Fruit fly (Drosophila melanogaster) whole organism, embryonic: ENCODE data around the gene CG5510.
A peak's percentile ranks its signal among the peaks of the same experiment; 100 is the strongest.

Source experiments
- Adf1 ChIP-seq: fragments of 200-800 bp; sonication (Bioruptor generic); IDR thresholded peaks from 2 replicates; pipeline ENCODE4 v1.3.6; 2022; ENCODE audit warnings: missing biosample characterization, missing genetic modification characterization
- Atf3 ChIP-seq: fragments of 200-800 bp; sonication (Bioruptor generic); optimal IDR thresholded peaks from 3 replicates; lab custom pipeline; 2016; ENCODE audit warnings: missing biosample characterization, missing genetic modification characterization
- BEAF-32 ChIP-seq: fragments of 200-800 bp; sonication (Bioruptor generic); optimal IDR thresholded peaks from 3 replicates; lab custom pipeline; 2017; ENCODE audit warnings: missing biosample characterization, missing genetic modification characterization, mild to moderate bottlenecking, moderate library complexity, missing genetic modification reagents
- CG11093 ChIP-seq: fragments of 200-800 bp; sonication (Bioruptor generic); IDR thresholded peaks from 3 replicates; pipeline ENCODE4 v1.3.6; 2022; ENCODE audit warnings: missing biosample characterization, missing genetic modification characterization
- CG11247 ChIP-seq: fragments of 200-800 bp; sonication (Bioruptor generic); IDR thresholded peaks from 2 replicates; pipeline ENCODE4 v1.3.6; 2022; ENCODE audit warnings: missing biosample characterization, missing genetic modification characterization
- CG11504 ChIP-seq: fragments of 200-800 bp; sonication (Bioruptor generic); optimal IDR thresholded peaks from 3 replicates; lab custom pipeline; 2019; ENCODE audit warnings: missing biosample characterization, mild to moderate bottlenecking, missing genetic modification characterization, moderate library complexity
- CG13775 ChIP-seq: fragments of 200-800 bp; sonication (Bioruptor generic); optimal IDR thresholded peaks from 3 replicates; lab custom pipeline; 2017; ENCODE audit warnings: missing biosample characterization, mild to moderate bottlenecking, missing genetic modification characterization
- CG15269 ChIP-seq: fragments of 200-800 bp; sonication (Bioruptor generic); optimal IDR thresholded peaks from 2 replicates; lab custom pipeline; 2018; ENCODE audit warnings: missing biosample characterization, mild to moderate bottlenecking, missing genetic modification characterization, moderate library complexity
- CG15514 ChIP-seq: fragments of 200-800 bp; sonication (Bioruptor generic); optimal IDR thresholded peaks from 3 replicates; lab custom pipeline; 2017; ENCODE audit warnings: missing biosample characterization, missing genetic modification characterization, mild to moderate bottlenecking, moderate library complexity, missing genetic modification reagents
- CG16779 ChIP-seq: fragments of 200-800 bp; sonication (Bioruptor generic); IDR thresholded peaks from 2 replicates; pipeline ENCODE4 v1.3.6; 2022; ENCODE audit warnings: missing biosample characterization, missing genetic modification characterization
- CG17829 ChIP-seq: fragments of 200-800 bp; optimal IDR thresholded peaks from 2 replicates; lab custom pipeline; 2019; ENCODE audit warnings: missing biosample characterization, mild to moderate bottlenecking, missing genetic modification characterization, moderate library complexity
- CG18476 ChIP-seq: fragments of 200-800 bp; sonication (Bioruptor generic); optimal IDR thresholded peaks from 2 replicates; lab custom pipeline; 2016; ENCODE audit warnings: missing biosample characterization, mild to moderate bottlenecking, missing genetic modification characterization
- CG2129 ChIP-seq: fragments of 200-800 bp; sonication (Bioruptor generic); IDR thresholded peaks from 2 replicates; pipeline ENCODE4 v1.3.6; 2022; ENCODE audit warnings: missing biosample characterization, missing genetic modification characterization; ENCODE audit not compliant: partially characterized antibody
- CG30020 ChIP-seq: fragments of 200-800 bp; optimal IDR thresholded peaks from 2 replicates; lab custom pipeline; 2019; ENCODE audit warnings: missing biosample characterization, mild to moderate bottlenecking, missing genetic modification characterization, moderate library complexity
- CG31365 ChIP-seq: fragments of 200-800 bp; sonication (Bioruptor generic); optimal IDR thresholded peaks from 2 replicates; lab custom pipeline; 2018; ENCODE audit warnings: missing biosample characterization, mild to moderate bottlenecking, missing genetic modification characterization
- CG34376 ChIP-seq: fragments of 200-800 bp; sonication (Bioruptor generic); optimal IDR thresholded peaks from 2 replicates; lab custom pipeline; 2018; ENCODE audit warnings: missing biosample characterization, mild to moderate bottlenecking, missing genetic modification characterization
- CG43689 ChIP-seq: fragments of 200-800 bp; sonication (Bioruptor generic); IDR thresholded peaks from 2 replicates; pipeline ENCODE4 v1.3.6; 2022; ENCODE audit warnings: missing biosample characterization, missing genetic modification characterization
- CG4617 ChIP-seq: fragments of 200-800 bp; sonication (Bioruptor generic); optimal IDR thresholded peaks from 3 replicates; lab custom pipeline; 2016; ENCODE audit warnings: missing biosample characterization, missing genetic modification characterization, borderline replicate concordance
- CG5953 ChIP-seq: fragments of 200-800 bp; sonication (Bioruptor generic); IDR thresholded peaks from 2 replicates; pipeline ENCODE4 v1.3.6; 2022; ENCODE audit warnings: missing biosample characterization, missing genetic modification characterization
- CG6813 ChIP-seq: fragments of 200-800 bp; sonication (Bioruptor generic); optimal IDR thresholded peaks from 2 replicates; lab custom pipeline; 2017; ENCODE audit warnings: missing biosample characterization, missing genetic modification characterization, mild to moderate bottlenecking, moderate library complexity, missing genetic modification reagents
- CG7372 ChIP-seq: fragments of 200-800 bp; sonication (Bioruptor generic); IDR thresholded peaks from 2 replicates; pipeline ENCODE4 v1.3.6; 2022; ENCODE audit warnings: missing biosample characterization, missing genetic modification characterization
- CG7987 ChIP-seq: fragments of 200-800 bp; sonication (Bioruptor generic); optimal IDR thresholded peaks from 2 replicates; lab custom pipeline; 2018; ENCODE audit warnings: missing biosample characterization, mild to moderate bottlenecking, missing genetic modification characterization, moderate library complexity
- CHES-1-like ChIP-seq: fragments of 200-800 bp; sonication (Bioruptor generic); optimal IDR thresholded peaks from 2 replicates; lab custom pipeline; 2016; ENCODE audit warnings: missing biosample characterization, missing genetic modification characterization
- Dfd ChIP-seq, 2 experiments: fragments of >200 bp; optimal IDR thresholded peaks; 2 replicates each; lab custom pipeline; 2017; ENCODE audit warnings: missing biosample characterization in 2 of 2, missing genetic modification characterization in 2 of 2
- Dp ChIP-seq: fragments of 200-800 bp; sonication (Bioruptor generic); optimal IDR thresholded peaks from 2 replicates; lab custom pipeline; 2018; ENCODE audit warnings: missing biosample characterization, mild to moderate bottlenecking, missing genetic modification characterization, moderate library complexity
- ERR ChIP-seq: fragments of 200-800 bp; sonication (Bioruptor generic); optimal IDR thresholded peaks from 2 replicates; lab custom pipeline; 2016; ENCODE audit warnings: missing biosample characterization, missing genetic modification characterization
- GATAe ChIP-seq: fragments of 200-800 bp; sonication (Bioruptor generic); conservative IDR thresholded peaks from 2 replicates; pipeline ENCODE4 v1.3.6; 2022; ENCODE audit warnings: missing biosample characterization, missing genetic modification characterization
- Gug ChIP-seq: fragments of 200-800 bp; sonication (Bioruptor generic); IDR thresholded peaks from 4 replicates; pipeline ENCODE4 v1.3.6; 2022; ENCODE audit warnings: missing biosample characterization, missing genetic modification characterization
- HmgZ ChIP-seq: fragments of 200-800 bp; sonication (Bioruptor generic); optimal IDR thresholded peaks from 2 replicates; lab custom pipeline; 2018; ENCODE audit warnings: missing biosample characterization, mild to moderate bottlenecking, missing genetic modification characterization
- Med ChIP-seq: fragments of 200-800 bp; sonication (Bioruptor generic); peaks from one replicate; lab custom pipeline; 2016; ENCODE audit warnings: missing biosample characterization, missing genetic modification characterization, mild to moderate bottlenecking, inconsistent platforms, moderate library complexity
- Ptx1 ChIP-seq: fragments of 200-800 bp; sonication (Bioruptor generic); IDR thresholded peaks from 2 replicates; pipeline ENCODE4 v1.3.6; 2022; ENCODE audit warnings: missing biosample characterization, missing genetic modification characterization
- Vsx1 ChIP-seq: fragments of 200-800 bp; sonication (Bioruptor generic); optimal IDR thresholded peaks from 2 replicates; lab custom pipeline; 2017; ENCODE audit warnings: missing biosample characterization, mild to moderate bottlenecking, missing genetic modification characterization, missing genetic modification reagents
- ara ChIP-seq: fragments of 200-800 bp; sonication (Bioruptor generic); IDR thresholded peaks from 2 replicates; pipeline ENCODE4 v1.3.6; 2022; ENCODE audit warnings: missing biosample characterization, missing genetic modification characterization
- dan ChIP-seq: fragments of 200-800 bp; sonication (Bioruptor generic); IDR thresholded peaks from 2 replicates; pipeline ENCODE4 v1.3.6; 2022; ENCODE audit warnings: missing biosample characterization, missing genetic modification characterization
- dmrt11E ChIP-seq: fragments of 200-800 bp; sonication (Bioruptor generic); optimal IDR thresholded peaks from 3 replicates; lab custom pipeline; 2018; ENCODE audit warnings: missing biosample characterization, mild to moderate bottlenecking, missing genetic modification characterization, moderate library complexity
- en ChIP-seq: fragments of 200-800 bp; sonication (Bioruptor generic); optimal IDR thresholded peaks from 2 replicates; lab custom pipeline; 2016; ENCODE audit warnings: missing biosample characterization, missing genetic modification characterization
- eyg ChIP-seq: fragments of 200-800 bp; sonication (Bioruptor generic); optimal IDR thresholded peaks from 3 replicates; lab custom pipeline; 2016; ENCODE audit warnings: missing biosample characterization, missing genetic modification characterization
- ftz-f1 ChIP-seq: fragments of 200-800 bp; sonication (Bioruptor generic); optimal IDR thresholded peaks from 2 replicates; lab custom pipeline; 2016; ENCODE audit warnings: missing biosample characterization, missing genetic modification characterization
- fu2 ChIP-seq: fragments of 200-800 bp; sonication (Bioruptor generic); optimal IDR thresholded peaks from 2 replicates; lab custom pipeline; 2016; ENCODE audit warnings: missing biosample characterization, missing genetic modification characterization
- grau ChIP-seq: fragments of 200-800 bp; optimal IDR thresholded peaks from 3 replicates; lab custom pipeline; 2019; ENCODE audit warnings: missing biosample characterization, mild to moderate bottlenecking, missing genetic modification characterization, moderate library complexity
- hkb ChIP-seq, 2 experiments: fragments of 200-800 bp in 1 of 2; fragments of >200 bp in 1 of 2; sonication (Bioruptor generic) in 1 of 2; IDR thresholded peaks in 1 of 2; optimal IDR thresholded peaks in 1 of 2; 2 replicates each; pipeline versions ENCODE4 v1.3.6 to Lab custom; 2017 to 2022; ENCODE audit warnings: missing biosample characterization in 1 of 2, missing genetic modification characterization in 1 of 2
- ken ChIP-seq: fragments of 200-800 bp; sonication (Bioruptor generic); IDR thresholded peaks from 3 replicates; pipeline ENCODE4 v1.3.6; 2022; ENCODE audit warnings: missing biosample characterization, missing genetic modification characterization
- nerfin-2 ChIP-seq: fragments of 200-800 bp; sonication (Bioruptor generic); IDR thresholded peaks from 2 replicates; pipeline ENCODE4 v1.3.6; 2022; ENCODE audit warnings: missing biosample characterization, missing genetic modification characterization; ENCODE audit not compliant: partially characterized antibody
- odd ChIP-seq: fragments of 200-800 bp; sonication (Bioruptor generic); optimal IDR thresholded peaks from 2 replicates; lab custom pipeline; 2017; ENCODE audit warnings: missing biosample characterization, mild to moderate bottlenecking, missing genetic modification characterization
- pita ChIP-seq: fragments of 200-800 bp; sonication (Bioruptor generic); optimal IDR thresholded peaks from 2 replicates; lab custom pipeline; 2017; ENCODE audit warnings: missing biosample characterization, mild to moderate bottlenecking, missing genetic modification characterization
- shn ChIP-seq: fragments of 200-800 bp; sonication (Bioruptor generic); optimal IDR thresholded peaks from 3 replicates; lab custom pipeline; 2016; ENCODE audit warnings: missing biosample characterization, missing genetic modification characterization
- sna ChIP-seq: fragments of 200-800 bp; sonication (Bioruptor generic); IDR thresholded peaks from 2 replicates; pipeline ENCODE4 v1.3.6; 2022; ENCODE audit warnings: missing biosample characterization, missing genetic modification characterization; ENCODE audit not compliant: partially characterized antibody
- tll ChIP-seq, 2 experiments: fragments of 200-800 bp in 1 of 2; fragments of >200 bp in 1 of 2; sonication (Bioruptor generic) in 1 of 2; optimal IDR thresholded peaks; 2 replicates each; lab custom pipeline; 2017 to 2019; ENCODE audit warnings: missing biosample characterization in 2 of 2, missing genetic modification characterization in 2 of 2, mild to moderate bottlenecking in 1 of 2, moderate library complexity in 1 of 2
- usp ChIP-seq: fragments of >200 bp; optimal IDR thresholded peaks from 2 replicates; lab custom pipeline; 2017; ENCODE audit warnings: missing biosample characterization, missing genetic modification characterization
- vvl ChIP-seq: fragments of 200-800 bp; sonication (Bioruptor generic); IDR thresholded peaks from 2 replicates; pipeline ENCODE4 v1.3.6; 2022; ENCODE audit warnings: missing biosample characterization, missing genetic modification characterization
- wor ChIP-seq: fragments of 200-800 bp; sonication (Bioruptor generic); IDR thresholded peaks from 2 replicates; pipeline ENCODE4 v1.3.6; 2022; ENCODE audit warnings: missing biosample characterization, missing genetic modification characterization

The CG5510 gene

dm6 chr3R:24134580-24134979, 34.8 kb downstream of the CG5510 start, which contains the start of gene Sec10 (continued):
- no peak for TF ChIP-seq ara
- TF ChIP-seq Med (GFP tag; lab: Kevin White, UChicago): peak; percentile 67
- no peak for TF ChIP-seq Gug (GFP tag; lab: Robert Waterston, UW)
- no peak for TF ChIP-seq CG15269 (tag; lab: Kevin White, UChicago)
- TF ChIP-seq usp (GFP tag; lab: Kevin White, UChicago): no peak
- TF ChIP-seq grau: no peak
- no peak for TF ChIP-seq eyg
- TF ChIP-seq vvl: no peak
- TF ChIP-seq CG6813 (GFP tag; lab: Kevin White, UChicago): no peak
- no peak for TF ChIP-seq CG11504 (tag; lab: Kevin White, UChicago)
- no peak for TF ChIP-seq Atf3 (GFP tag; lab: Kevin White, UChicago)
- TF ChIP-seq CG2129 (GFP tag; lab: Robert Waterston, UW): no peak
- peak; percentile 32 for TF ChIP-seq BEAF-32 (GFP tag; lab: Kevin White, UChicago)
- TF ChIP-seq CG43689 (GFP tag; lab: Robert Waterston, UW): no peak
- TF ChIP-seq sna: no peak
- no peak for TF ChIP-seq fu2 (GFP tag; lab: Kevin White, UChicago)
- TF ChIP-seq nerfin-2 (GFP tag; lab: Robert Waterston, UW): no peak
- peak; percentile 43 for TF ChIP-seq HmgZ (tag; lab: Kevin White, UChicago)
- TF ChIP-seq dmrt11E (tag; lab: Kevin White, UChicago): no peak
- no peak for TF ChIP-seq Vsx1 (GFP tag; lab: Kevin White, UChicago)
- no peak for TF ChIP-seq CG31365
- no peak for TF ChIP-seq CG30020 (tag; lab: Kevin White, UChicago)
- no peak for TF ChIP-seq ERR (GFP tag; lab: Kevin White, UChicago)
- TF ChIP-seq Adf1 (GFP tag; lab: Robert Waterston, UW): no peak
- no peak for TF ChIP-seq ken (GFP tag; lab: Robert Waterston, UW)
- TF ChIP-seq Ptx1: no peak
- TF ChIP-seq CG11093 (GFP tag; lab: Robert Waterston, UW): no peak
- no peak for TF ChIP-seq odd
- TF ChIP-seq tll (GFP tag; optimal IDR thresholded peaks at IDR 0.05; lab: Kevin White, UChicago): no peak
- no peak for TF ChIP-seq CG18476 (GFP tag; lab: Kevin White, UChicago)
- TF ChIP-seq wor (GFP tag; lab: Robert Waterston, UW): no peak
- peak; percentile 43 for TF ChIP-seq CG4617 (GFP tag; lab: Kevin White, UChicago)
- no peak for TF ChIP-seq hkb (optimal IDR thresholded peaks at IDR 0.05; lab: Kevin White, UChicago)
- TF ChIP-seq hkb (GFP tag; IDR thresholded peaks at IDR 0.05; lab: Robert Waterston, UW): peak; percentile 41; the same call in 1 of the 2 replicates
- peak; percentile 17 for TF ChIP-seq CG15514
- TF ChIP-seq CG13775: no peak
- TF ChIP-seq Dp (GFP tag; lab: Kevin White, UChicago): peak; percentile 85
- no peak for TF ChIP-seq CG5953
- no peak for TF ChIP-seq ftz-f1 (GFP tag; lab: Kevin White, UChicago)
- TF ChIP-seq Dfd (GFP tag; optimal IDR thresholded peaks at IDR 0.05; lab: Kevin White, UChicago): no peak
- TF ChIP-seq dan: no peak
- peak; percentile 3 for TF ChIP-seq CG7987 (GFP tag; lab: Kevin White, UChicago)
- no peak for TF ChIP-seq en (GFP tag; lab: Kevin White, UChicago)
- no peak for TF ChIP-seq pita (GFP tag; lab: Kevin White, UChicago)
- TF ChIP-seq CG11247 (GFP tag; lab: Robert Waterston, UW): no peak
- no peak for TF ChIP-seq shn
- TF ChIP-seq GATAe (GFP tag; lab: Robert Waterston, UW): no peak
- peak; percentile 22 for TF ChIP-seq CHES-1-like
- no peak for TF ChIP-seq CG7372 (GFP tag; lab: Robert Waterston, UW)
- TF ChIP-seq CG34376 (GFP tag; lab: Kevin White, UChicago): no peak
- peak; percentile 27 for TF ChIP-seq CG17829 (tag; lab: Kevin White, UChicago)
- no peak for TF ChIP-seq CG16779 (GFP tag; lab: Robert Waterston, UW)
